Fruit fly (Drosophila melanogaster) whole organism, embryonic: Measurements from ENCODE around the gene ENGase.

Experiments used
- Abd-B ChIP-seq: fragments of 200-800 bp; sonication (Bioruptor generic); optimal IDR thresholded peaks from 2 replicates; lab custom pipeline; 2018; ENCODE audit warnings: missing biosample characterization, mild to moderate bottlenecking, missing genetic modification characterization, moderate library complexity
- CG10979 ChIP-seq: fragments of 200-800 bp; sonication (Bioruptor generic); optimal IDR thresholded peaks from 2 replicates; lab custom pipeline; 2018; ENCODE audit warnings: missing biosample characterization, mild to moderate bottlenecking, missing genetic modification characterization, moderate library complexity
- CG11247 ChIP-seq: fragments of 200-800 bp; sonication (Bioruptor generic); IDR thresholded peaks from 2 replicates; pipeline ENCODE4 v1.3.6; 2022; ENCODE audit warnings: missing biosample characterization, missing genetic modification characterization
- CG11504 ChIP-seq: fragments of 200-800 bp; sonication (Bioruptor generic); optimal IDR thresholded peaks from 3 replicates; lab custom pipeline; 2019; ENCODE audit warnings: missing biosample characterization, mild to moderate bottlenecking, missing genetic modification characterization, moderate library complexity
- CG12299 ChIP-seq: fragments of 200-800 bp; sonication (Bioruptor generic); optimal IDR thresholded peaks from 2 replicates; lab custom pipeline; 2018; ENCODE audit warnings: missing biosample characterization, mild to moderate bottlenecking, missing genetic modification characterization
- CG1233 ChIP-seq: fragments of 200-800 bp; sonication (Bioruptor generic); optimal IDR thresholded peaks from 4 replicates; lab custom pipeline; 2018; ENCODE audit warnings: missing biosample characterization, mild to moderate bottlenecking, missing genetic modification characterization
- CG12659 ChIP-seq: fragments of 200-800 bp; sonication (Bioruptor generic); optimal IDR thresholded peaks from 3 replicates; lab custom pipeline; 2017; ENCODE audit warnings: mild to moderate bottlenecking, missing biosample characterization, missing genetic modification reagents, missing genetic modification characterization
- CG13424 ChIP-seq: fragments of 200-800 bp; sonication (Bioruptor generic); optimal IDR thresholded peaks from 2 replicates; lab custom pipeline; 2019; ENCODE audit warnings: missing biosample characterization, mild to moderate bottlenecking, missing genetic modification characterization, moderate library complexity
- CG15269 ChIP-seq: fragments of 200-800 bp; sonication (Bioruptor generic); optimal IDR thresholded peaks from 2 replicates; lab custom pipeline; 2018; ENCODE audit warnings: missing biosample characterization, mild to moderate bottlenecking, missing genetic modification characterization, moderate library complexity
- CG15601 ChIP-seq: fragments of 200-800 bp; sonication (Bioruptor generic); optimal IDR thresholded peaks from 3 replicates; lab custom pipeline; 2019; ENCODE audit warnings: missing biosample characterization, mild to moderate bottlenecking, missing genetic modification characterization, moderate library complexity
- CG17359 ChIP-seq: fragments of 200-800 bp; sonication (Bioruptor generic); optimal IDR thresholded peaks from 3 replicates; lab custom pipeline; 2018; ENCODE audit warnings: missing biosample characterization, mild to moderate bottlenecking, missing genetic modification characterization, moderate library complexity
- CG17385 ChIP-seq: fragments of 200-800 bp; sonication (Bioruptor generic); optimal IDR thresholded peaks from 3 replicates; lab custom pipeline; 2018; ENCODE audit warnings: missing biosample characterization, mild to moderate bottlenecking, missing genetic modification characterization
- CG2889 ChIP-seq: fragments of 200-800 bp; sonication (Bioruptor generic); IDR thresholded peaks from 3 replicates; pipeline ENCODE4 v1.3.6; 2022; ENCODE audit warnings: missing biosample characterization, missing genetic modification characterization
- CG31441 ChIP-seq: fragments of 200-800 bp; sonication (Bioruptor generic); IDR thresholded peaks from 2 replicates; pipeline ENCODE4 v1.3.6; 2022; ENCODE audit warnings: missing biosample characterization, missing genetic modification characterization
- CG4707 ChIP-seq: fragments of 200-800 bp; sonication (Bioruptor generic); optimal IDR thresholded peaks from 2 replicates; lab custom pipeline; 2018; ENCODE audit warnings: missing biosample characterization, mild to moderate bottlenecking, missing genetic modification characterization, moderate library complexity
- CG6175 ChIP-seq: fragments of 200-800 bp; sonication (Bioruptor generic); IDR thresholded peaks from 3 replicates; pipeline ENCODE4 v1.3.6; 2022; ENCODE audit warnings: missing biosample characterization, missing genetic modification characterization
- CG6254 ChIP-seq: fragments of 200-800 bp; sonication (Bioruptor generic); optimal IDR thresholded peaks from 3 replicates; lab custom pipeline; 2017; ENCODE audit warnings: mild to moderate bottlenecking, missing biosample characterization, missing genetic modification reagents, missing genetic modification characterization
- CG6854 ChIP-seq: fragments of 200-800 bp; sonication (Bioruptor generic); optimal IDR thresholded peaks from 3 replicates; lab custom pipeline; 2017; ENCODE audit warnings: missing biosample characterization, mild to moderate bottlenecking, missing genetic modification characterization
- CG7556 ChIP-seq: fragments of 200-800 bp; sonication (Bioruptor generic); optimal IDR thresholded peaks from 2 replicates; lab custom pipeline; 2017; ENCODE audit warnings: missing biosample characterization, mild to moderate bottlenecking, missing genetic modification characterization
- CG7928 ChIP-seq: fragments of 200-800 bp; sonication (Bioruptor generic); optimal IDR thresholded peaks from 2 replicates; lab custom pipeline; 2017; ENCODE audit warnings: missing biosample characterization, mild to moderate bottlenecking, missing genetic modification characterization
- CG8924 ChIP-seq: fragments of 200-800 bp; optimal IDR thresholded peaks from 3 replicates; lab custom pipeline; 2019; ENCODE audit warnings: missing biosample characterization, mild to moderate bottlenecking, missing genetic modification characterization, moderate library complexity
- CG9727 ChIP-seq: fragments of 200-800 bp; sonication (Bioruptor generic); optimal IDR thresholded peaks from 3 replicates; lab custom pipeline; 2017; ENCODE audit warnings: missing biosample characterization, mild to moderate bottlenecking, missing genetic modification characterization
- CHES-1-like ChIP-seq: fragments of 200-800 bp; sonication (Bioruptor generic); optimal IDR thresholded peaks from 2 replicates; lab custom pipeline; 2016; ENCODE audit warnings: missing biosample characterization, missing genetic modification characterization
- CTCF ChIP-seq: fragments of 200-800 bp; sonication (Bioruptor generic); optimal IDR thresholded peaks from 2 replicates; lab custom pipeline; 2017; ENCODE audit warnings: missing biosample characterization, mild to moderate bottlenecking, missing genetic modification characterization, moderate library complexity
- D ChIP-seq, 2 experiments: fragments of 200-800 bp in 1 of 2; fragments of >200 bp in 1 of 2; sonication (Bioruptor generic) in 1 of 2; optimal IDR thresholded peaks; 2 replicates in 1 of 2; 3 replicates in 1 of 2; lab custom pipeline; 2017; ENCODE audit warnings: mild to moderate bottlenecking in 1 of 2, missing biosample characterization in 1 of 2, missing genetic modification characterization in 1 of 2, missing genetic modification reagents in 1 of 2
- D19A ChIP-seq: fragments of 200-800 bp; optimal IDR thresholded peaks from 3 replicates; lab custom pipeline; 2019; ENCODE audit warnings: missing biosample characterization, mild to moderate bottlenecking, missing genetic modification characterization, moderate library complexity
- Dip2 ChIP-seq: fragments of 200-800 bp; sonication (Bioruptor generic); IDR thresholded peaks from 2 replicates; pipeline ENCODE4 v1.3.6; 2022; ENCODE audit warnings: missing biosample characterization, missing genetic modification characterization
- Fer3 ChIP-seq: fragments of 200-800 bp; sonication (Bioruptor generic); optimal IDR thresholded peaks from 2 replicates; lab custom pipeline; 2018; ENCODE audit warnings: missing biosample characterization, mild to moderate bottlenecking, missing genetic modification characterization, moderate library complexity
- Hr39 ChIP-seq: fragments of >200 bp; optimal IDR thresholded peaks from 2 replicates; lab custom pipeline; 2017
- Mad ChIP-seq: fragments of 200-800 bp; sonication (Bioruptor generic); optimal IDR thresholded peaks from 2 replicates; lab custom pipeline; 2016; ENCODE audit warnings: missing biosample characterization, missing genetic modification characterization
- Med ChIP-seq: fragments of 200-800 bp; sonication (Bioruptor generic); peaks from one replicate; lab custom pipeline; 2016; ENCODE audit warnings: missing biosample characterization, missing genetic modification characterization, mild to moderate bottlenecking, inconsistent platforms, moderate library complexity
- Mes4 ChIP-seq: fragments of 200-800 bp; sonication (Bioruptor generic); optimal IDR thresholded peaks from 2 replicates; lab custom pipeline; 2016; ENCODE audit warnings: missing biosample characterization, missing genetic modification characterization
- Oaz ChIP-seq: fragments of 200-800 bp; sonication (Bioruptor generic); IDR thresholded peaks from 2 replicates; pipeline ENCODE4 v1.3.6; 2022; ENCODE audit warnings: missing biosample characterization, missing genetic modification characterization
- Oli ChIP-seq: fragments of 200-800 bp; sonication (Bioruptor generic); optimal IDR thresholded peaks from 2 replicates; lab custom pipeline; 2018; ENCODE audit warnings: missing biosample characterization, mild to moderate bottlenecking, missing genetic modification characterization, moderate library complexity
- Poxn ChIP-seq: fragments of 200-800 bp; sonication (Bioruptor generic); IDR thresholded peaks from 2 replicates; pipeline ENCODE4 v1.3.6; 2022; ENCODE audit warnings: missing biosample characterization, missing genetic modification characterization
- ara ChIP-seq: fragments of 200-800 bp; sonication (Bioruptor generic); IDR thresholded peaks from 2 replicates; pipeline ENCODE4 v1.3.6; 2022; ENCODE audit warnings: missing biosample characterization, missing genetic modification characterization
- az2 ChIP-seq: fragments of 200-800 bp; sonication (Bioruptor generic); optimal IDR thresholded peaks from 3 replicates; lab custom pipeline; 2016; ENCODE audit warnings: missing biosample characterization, missing genetic modification characterization
- cas ChIP-seq: fragments of 200-800 bp; sonication (Bioruptor generic); IDR thresholded peaks from 2 replicates; pipeline ENCODE4 v1.3.6; 2022; ENCODE audit warnings: missing biosample characterization, missing genetic modification characterization
- cg ChIP-seq: fragments of 200-800 bp; sonication (Bioruptor generic); optimal IDR thresholded peaks from 3 replicates; lab custom pipeline; 2019; ENCODE audit warnings: missing biosample characterization, mild to moderate bottlenecking, missing genetic modification characterization, moderate library complexity
- dimm ChIP-seq: fragments of 200-800 bp; sonication (Bioruptor generic); IDR thresholded peaks from 2 replicates; pipeline ENCODE4 v1.3.6; 2022; ENCODE audit warnings: missing biosample characterization, missing genetic modification characterization
- dpn ChIP-seq, 2 experiments: fragments of 200-800 bp; sonication (Bioruptor generic); optimal IDR thresholded peaks; 3 replicates each; lab custom pipeline; 2016; ENCODE audit warnings: missing biosample characterization in 2 of 2, missing genetic modification characterization in 2 of 2
- gcm ChIP-seq: fragments of 200-800 bp; sonication (Bioruptor generic); optimal IDR thresholded peaks from 2 replicates; lab custom pipeline; 2019; ENCODE audit warnings: missing biosample characterization, mild to moderate bottlenecking, missing genetic modification characterization, moderate library complexity
- grn ChIP-seq: fragments of 200-800 bp; sonication (Bioruptor generic); optimal IDR thresholded peaks from 3 replicates; lab custom pipeline; 2017; ENCODE audit warnings: missing biosample characterization, missing genetic modification characterization
- gsb-n ChIP-seq: fragments of 200-800 bp; sonication (Bioruptor generic); optimal IDR thresholded peaks from 3 replicates; lab custom pipeline; 2018; ENCODE audit warnings: missing biosample characterization, mild to moderate bottlenecking, missing genetic modification characterization
- nmo ChIP-seq: fragments of 200-800 bp; sonication (Bioruptor generic); optimal IDR thresholded peaks from 2 replicates; lab custom pipeline; 2018; ENCODE audit warnings: missing biosample characterization, mild to moderate bottlenecking, missing genetic modification characterization, moderate library complexity
- ro ChIP-seq: fragments of 200-800 bp; sonication (Bioruptor generic); IDR thresholded peaks from 2 replicates; pipeline ENCODE4 v1.3.6; 2022; ENCODE audit warnings: missing biosample characterization, missing genetic modification characterization
- slbo ChIP-seq: fragments of 200-800 bp; sonication (Bioruptor generic); IDR thresholded peaks from 2 replicates; pipeline ENCODE4 v1.3.6; 2022; ENCODE audit warnings: missing biosample characterization, missing genetic modification characterization
- sob ChIP-seq: fragments of 200-800 bp; sonication (Bioruptor generic); IDR thresholded peaks from 2 replicates; pipeline ENCODE4 v1.3.6; 2022; ENCODE audit warnings: missing biosample characterization, missing genetic modification characterization

Gene ENGase

DNA sequence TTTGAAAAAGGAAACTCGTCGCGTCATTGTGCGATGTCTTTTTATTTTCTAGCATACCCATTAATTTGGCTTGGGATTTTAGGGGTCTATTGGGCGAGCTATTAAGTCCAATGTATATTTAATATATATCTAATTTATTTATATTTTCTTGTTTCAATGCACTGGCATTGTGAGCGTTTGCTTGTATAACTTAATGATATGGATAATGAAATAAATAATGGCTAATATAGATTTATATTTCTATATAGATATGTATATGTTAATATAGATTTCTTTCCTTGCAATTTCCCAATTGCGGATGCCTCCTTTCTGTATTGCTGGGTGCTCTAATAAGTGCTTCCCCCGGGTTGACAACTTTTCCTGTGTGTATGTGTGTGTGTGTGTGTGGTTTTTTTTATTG lies 48.2 kb downstream of the ENGase start (continued):
- TF ChIP-seq CHES-1-like (GFP tag; lab: Kevin White, UChicago): no peak
- no peak for TF ChIP-seq Oaz (GFP tag; lab: Robert Waterston, UW)
- TF ChIP-seq CG7556: peak; percentile 27
- peak; percentile 13 for TF ChIP-seq CG17359 (tag; lab: Kevin White, UChicago)
- peak; percentile 17 for TF ChIP-seq CG15601 (tag; lab: Kevin White, UChicago)
- no peak for TF ChIP-seq CG4707 (GFP tag; lab: Kevin White, UChicago)
- TF ChIP-seq cg (GFP tag; lab: Kevin White, UChicago): peak; percentile 20
- peak; percentile 58 for TF ChIP-seq CG8924 (tag; lab: Kevin White, UChicago)
- TF ChIP-seq CG12659 (GFP tag; lab: Kevin White, UChicago): no peak
- TF ChIP-seq gcm: peak; percentile 34
- no peak for TF ChIP-seq Fer3 (tag; lab: Kevin White, UChicago)
- TF ChIP-seq D (optimal IDR thresholded peaks at IDR 0.05; lab: Kevin White, UChicago): no peak
- TF ChIP-seq D (GFP tag; optimal IDR thresholded peaks at IDR 0.05; lab: Kevin White, UChicago): peak; percentile 65
- peak; percentile 68 for TF ChIP-seq CG31441 (GFP tag; lab: Robert Waterston, UW)
- TF ChIP-seq az2 (GFP tag; lab: Kevin White, UChicago): peak; percentile 9
- TF ChIP-seq cas (GFP tag; lab: Robert Waterston, UW): no peak
- TF ChIP-seq CG6254 (GFP tag; lab: Kevin White, UChicago): peak; percentile 13
- TF ChIP-seq CG9727 (GFP tag; lab: Kevin White, UChicago): peak; percentile 37
- peak; percentile 10; the same call in 1 of the 2 replicates for TF ChIP-seq ro (GFP tag; lab: Robert Waterston, UW)
- TF ChIP-seq Abd-B (GFP tag; lab: Kevin White, UChicago): peak; percentile 32
- peak; percentile 69 for TF ChIP-seq CG10979 (tag; lab: Kevin White, UChicago)
- TF ChIP-seq ara (GFP tag; lab: Robert Waterston, UW): 0 out of 2 replicates have a peak, but pooled peaks have one; percentile 4
- peak; percentile 30 for TF ChIP-seq D19A (tag; lab: Kevin White, UChicago)
- no peak for TF ChIP-seq dimm (GFP tag; lab: Robert Waterston, UW)
- peak; percentile 11 for TF ChIP-seq nmo (GFP tag; lab: Kevin White, UChicago)
- no peak for TF ChIP-seq CG12299 (tag; lab: Kevin White, UChicago)

DNA sequence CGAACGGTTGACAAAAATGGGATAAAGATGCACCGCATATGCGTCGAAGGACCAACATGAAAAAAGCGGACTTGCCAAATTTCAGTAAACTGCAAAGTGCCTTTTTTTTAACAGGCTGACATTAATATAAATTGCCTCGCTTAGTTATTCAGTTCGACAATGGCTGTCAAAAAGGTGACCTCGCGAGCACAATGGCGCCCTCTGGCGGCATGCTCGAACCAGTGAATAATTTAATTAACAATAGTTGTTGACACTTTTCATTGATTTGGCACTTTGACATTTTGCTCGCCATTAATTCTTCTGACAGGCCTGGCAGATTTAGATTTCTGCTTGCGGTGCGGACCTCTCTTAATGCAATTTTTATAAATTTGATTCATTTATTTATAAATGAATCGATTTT lies 49.1 kb downstream of the ENGase start:
- no peak for TF ChIP-seq grn (GFP tag; lab: Kevin White, UChicago)
- TF ChIP-seq Oli (tag; lab: Kevin White, UChicago): no peak
- no peak for TF ChIP-seq gsb-n
- peak; percentile 86 for TF ChIP-seq CTCF (GFP tag; lab: Kevin White, UChicago)
- TF ChIP-seq CG17385 (GFP tag; lab: Kevin White, UChicago): no peak
- TF ChIP-seq slbo (GFP tag; lab: Robert Waterston, UW): no peak
- no peak for TF ChIP-seq Poxn (GFP tag; lab: Robert Waterston, UW)
- TF ChIP-seq CG13424 (tag; lab: Kevin White, UChicago): no peak
- TF ChIP-seq Mes4 (GFP tag; lab: Kevin White, UChicago): no peak
- no peak for TF ChIP-seq CG6175 (GFP tag; lab: Robert Waterston, UW)
- peak; percentile 19 for TF ChIP-seq Med (GFP tag; lab: Kevin White, UChicago)

DNA sequence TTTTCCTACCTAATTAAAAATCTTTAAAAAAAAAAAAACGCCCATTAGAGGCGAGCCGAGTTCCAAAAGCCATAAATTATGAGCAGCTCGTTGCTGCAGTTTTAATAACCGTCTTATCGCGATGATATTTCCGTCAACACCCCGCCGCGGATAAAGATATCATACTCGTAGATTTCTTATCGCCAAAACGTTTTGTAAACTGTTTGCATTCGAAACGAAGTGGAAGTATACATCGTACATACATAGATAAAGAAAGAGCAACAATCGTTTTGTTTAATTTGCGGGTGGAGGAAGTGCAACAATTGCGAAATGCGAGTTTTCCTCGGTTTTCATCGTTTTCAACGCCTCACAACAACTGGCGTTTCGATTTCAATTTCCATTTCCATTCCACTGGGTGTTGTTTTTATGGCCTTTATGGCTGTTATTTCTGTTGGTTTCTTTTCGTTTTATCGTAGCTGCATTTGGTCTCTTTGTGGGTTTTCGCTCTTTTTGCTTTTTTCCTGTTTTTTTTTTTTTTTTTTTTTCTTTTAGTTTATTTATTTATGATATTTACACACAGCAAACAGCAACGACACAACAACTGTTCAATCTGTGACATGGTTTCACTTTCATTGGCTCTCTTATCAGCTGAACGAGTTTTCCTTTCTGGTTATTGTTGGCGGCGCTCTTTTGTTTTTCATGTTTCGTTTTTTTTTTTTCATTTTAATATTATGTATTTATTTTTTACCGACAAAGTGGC lies 49.7 kb downstream of the ENGase start:
- TF ChIP-seq CG2889 (GFP tag; lab: Robert Waterston, UW) (no peak), dpn (GFP tag; optimal IDR thresholded peaks at IDR 0.05; lab: Kevin White, UChicago) (no peak), CG7928 (GFP tag; lab: Kevin White, UChicago) (no peak), Hr39 (no peak), CG6854 (GFP tag; lab: Kevin White, UChicago) (no peak), CG12299 (tag; lab: Kevin White, UChicago) (no peak), Mad (GFP tag; lab: Kevin White, UChicago) (no peak), CG15269 (tag; lab: Kevin White, UChicago) (no peak), CG1233 (GFP tag; lab: Kevin White, UChicago) (no peak), sob (no peak), CG11504 (no peak), Dip2 (no peak), CG11247 (no peak)
